Worm (Caenorhabditis elegans): ENCODE data around the gene W02A2.9.

DNA sequence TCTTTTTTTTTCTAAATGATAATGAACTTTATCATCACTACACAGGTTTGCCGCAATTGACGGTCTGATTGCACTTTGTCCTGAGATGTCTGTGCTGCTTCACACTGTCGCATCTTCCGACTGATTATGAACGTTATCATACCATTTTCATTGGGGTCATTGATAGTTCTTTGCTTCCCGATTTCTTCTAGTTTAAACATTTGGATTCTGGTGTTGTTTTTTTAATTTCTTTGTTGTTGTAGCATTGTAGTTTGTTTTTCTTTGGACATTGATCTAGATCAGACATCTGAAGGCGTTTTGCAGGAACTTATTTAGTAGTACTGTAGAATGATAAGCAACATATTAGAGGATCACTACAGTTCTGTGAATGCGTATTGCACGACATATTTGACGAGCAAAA is 28.7 kb upstream of the W02A2.9 start:
- no peak for TF ChIP-seq med-1 (GFP tag; optimal IDR thresholded peaks at IDR 0.05; ENCODE audit: insufficient read depth)
- TF ChIP-seq flt-1 (GFP tag; IDR thresholded peaks at IDR 0.05) = no peak
- TF ChIP-seq tab-1 (GFP tag; IDR thresholded peaks at IDR 0.05) = no peak
- TF ChIP-seq ztf-23 (GFP tag; IDR thresholded peaks at IDR 0.05) = no peak
- no peak for TF ChIP-seq T22C8.4 (GFP tag; IDR thresholded peaks at IDR 0.05)
- no peak for TF ChIP-seq cog-1 (tag; optimal IDR thresholded peaks at IDR 0.05)

Data from whole organism, midembryonic.